Fruit fly (Drosophila melanogaster) whole organism, wandering third instar larva: ENCODE data around the gene CG17752.

Source experiments
- CG9705 ChIP-seq: fragments of 200-800 bp; sonication (Bioruptor generic); optimal IDR thresholded peaks from 2 replicates; lab custom pipeline; 2018; ENCODE audit warnings: missing biosample characterization, mild to moderate bottlenecking, missing genetic modification characterization
- GATAd ChIP-seq: sonication (Bioruptor generic); optimal IDR thresholded peaks from 2 replicates; lab custom pipeline; 2016; ENCODE audit warnings: missing biosample characterization, missing genetic modification characterization
- Jra ChIP-seq: sonication (Bioruptor generic); optimal IDR thresholded peaks from 2 replicates; lab custom pipeline; 2016; ENCODE audit warnings: missing biosample characterization, missing genetic modification characterization
- Myc ChIP-seq: fragments of >200 bp; optimal IDR thresholded peaks from 2 replicates; lab custom pipeline; 2017
- Rel ChIP-seq, 2 experiments: fragments of 200-800 bp; sonication (Bioruptor generic) in 1 of 2; optimal IDR thresholded peaks; 2 replicates in 1 of 2; 3 replicates in 1 of 2; lab custom pipeline; 2016 to 2019; ENCODE audit warnings: mild to moderate bottlenecking in 2 of 2, missing biosample characterization in 2 of 2, missing genetic modification characterization in 2 of 2, moderate library complexity in 1 of 2
- dmrt93B ChIP-seq: fragments of 200-800 bp; sonication (Bioruptor generic); optimal IDR thresholded peaks from 2 replicates; lab custom pipeline; 2018; ENCODE audit warnings: missing biosample characterization, mild to moderate bottlenecking, missing genetic modification characterization
- ey ChIP-seq: fragments of 200-800 bp; sonication (Bioruptor generic); optimal IDR thresholded peaks from 2 replicates; lab custom pipeline; 2016; ENCODE audit warnings: missing biosample characterization, missing genetic modification characterization
- foxo ChIP-seq, 2 experiments: fragments of 200-800 bp; sonication (Bioruptor generic); optimal IDR thresholded peaks; 2 replicates in 1 of 2; 3 replicates in 1 of 2; lab custom pipeline; 2016 to 2017; ENCODE audit warnings: missing biosample characterization in 2 of 2, missing genetic modification characterization in 2 of 2
- pan ChIP-seq: fragments of >200 bp; optimal IDR thresholded peaks from 2 replicates; lab custom pipeline; 2017
- rgr ChIP-seq: fragments of 200-800 bp; sonication (Bioruptor generic); optimal IDR thresholded peaks from 3 replicates; lab custom pipeline; 2016; ENCODE audit warnings: missing biosample characterization, mild to moderate bottlenecking, missing genetic modification characterization
- tai ChIP-seq: sonication (Bioruptor generic); optimal IDR thresholded peaks from 2 replicates; lab custom pipeline; 2016; ENCODE audit warnings: missing biosample characterization, missing genetic modification characterization
- usp ChIP-seq: fragments of >200 bp; optimal IDR thresholded peaks from 2 replicates; lab custom pipeline; 2017; ENCODE audit warnings: missing biosample characterization, missing genetic modification characterization

DNA sequence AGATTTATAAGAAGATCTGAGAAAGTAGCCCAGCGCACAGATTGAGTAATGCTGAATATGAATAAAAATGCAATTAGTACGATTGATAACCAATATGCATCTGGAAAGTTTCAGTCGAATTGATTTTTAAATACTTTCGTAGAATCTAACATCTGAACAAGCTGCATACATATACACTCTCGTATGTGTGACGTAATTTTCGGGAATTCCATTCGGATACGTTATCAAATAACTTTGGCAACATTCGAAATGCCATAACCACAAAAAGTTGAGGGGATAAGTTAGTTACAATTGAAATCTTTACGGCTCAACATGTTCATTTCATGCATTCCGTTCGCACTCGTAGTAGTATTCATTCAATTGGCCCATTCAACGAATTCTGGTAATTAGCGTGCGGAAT lies 40.7 kb downstream of the CG17752 start, which contains the start of gene CG31219:
- TF ChIP-seq usp (GFP tag; lab: Kevin White, UChicago) (no peak), dmrt93B (no peak), Rel (GFP tag; optimal IDR thresholded peaks at IDR 0.05; lab: Kevin White, UChicago) (no peak), Rel (tag; optimal IDR thresholded peaks at IDR 0.05; lab: Kevin White, UChicago) (no peak), pan (lab: Kevin White, UChicago) (no peak), Jra (GFP tag; lab: Kevin White, UChicago) (no peak), ey (GFP tag; lab: Kevin White, UChicago) (no peak), CG9705 (GFP tag; lab: Kevin White, UChicago) (no peak), Myc (lab: Kevin White, UChicago) (no peak), GATAd (no peak), foxo (GFP tag; optimal IDR thresholded peaks at IDR 0.05; lab: Kevin White, UChicago) (no peak), rgr (no peak), tai (GFP tag; lab: Kevin White, UChicago) (no peak)
